Worm (Caenorhabditis elegans) whole organism, L1 larva: Measurements from ENCODE around the gene oac-59.

ENCODE experiments used
- C34B4.2 ChIP-seq: sonication (generic microtip); optimal IDR thresholded peaks from 2 replicates; lab custom pipeline; 2017; ENCODE audit warnings: mild to moderate bottlenecking, missing genetic modification characterization, missing compliant biosample characterization
- F16B12.6 ChIP-seq: fragments of 150-350 bp; optimal IDR thresholded peaks from 2 replicates; lab custom pipeline; 2014; ENCODE audit warnings: missing biosample characterization, missing genetic modification characterization
- aly-2 ChIP-seq: fragments of 150-350 bp; optimal IDR thresholded peaks from 2 replicates; lab custom pipeline; 2014; ENCODE audit warnings: missing biosample characterization, missing genetic modification characterization
- ama-1 ChIP-seq: fragments of 150-350 bp; optimal IDR thresholded peaks from 2 replicates; lab custom pipeline; 2014
- blmp-1 ChIP-seq: fragments of 150-350 bp; optimal IDR thresholded peaks from 2 replicates; lab custom pipeline; 2014; ENCODE audit warnings: missing biosample characterization, missing genetic modification characterization
- ceh-63 ChIP-seq: fragments of 200-800 bp; sonication (Bioruptor generic); optimal IDR thresholded peaks from 2 replicates; lab custom pipeline; 2018; ENCODE audit warnings: mild to moderate bottlenecking, missing genetic modification characterization, missing compliant biosample characterization
- ceh-8 ChIP-seq: fragments of 200-800 bp; sonication (Bioruptor generic); optimal IDR thresholded peaks from 2 replicates; lab custom pipeline; 2018; ENCODE audit warnings: mild to moderate bottlenecking, missing genetic modification characterization, moderate library complexity, missing compliant biosample characterization
- ceh-88 ChIP-seq: fragments of 200-800 bp; sonication (Bioruptor generic); IDR thresholded peaks from 2 replicates; pipeline ENCODE4 v1.3.6; 2022; ENCODE audit warnings: missing genetic modification characterization, missing compliant biosample characterization
- ceh-90 ChIP-seq: sonication (generic microtip); optimal IDR thresholded peaks from 2 replicates; lab custom pipeline; 2016; ENCODE audit warnings: missing genetic modification characterization, missing compliant biosample characterization
- dsc-1 ChIP-seq: sonication (generic microtip); optimal IDR thresholded peaks from 2 replicates; lab custom pipeline; 2016; ENCODE audit warnings: mild to moderate bottlenecking, missing genetic modification characterization, missing compliant biosample characterization
- efl-3 ChIP-seq: fragments of 200-800 bp; sonication (Bioruptor generic); optimal IDR thresholded peaks from 2 replicates; lab custom pipeline; 2018; ENCODE audit warnings: mild to moderate bottlenecking, missing genetic modification characterization, missing compliant biosample characterization
- elt-2 ChIP-seq: sonication (generic microtip); optimal IDR thresholded peaks from 2 replicates; lab custom pipeline; 2016; ENCODE audit warnings: missing genetic modification characterization, mild to moderate bottlenecking, inconsistent platforms, missing compliant biosample characterization, missing genetic modification reagents
- ets-5 ChIP-seq: fragments of 200-800 bp; sonication (Bioruptor generic); IDR thresholded peaks from 2 replicates; pipeline ENCODE4 v1.3.6; 2022; ENCODE audit warnings: missing genetic modification characterization, missing compliant biosample characterization
- fkh-10 ChIP-seq: sonication (generic microtip); optimal IDR thresholded peaks from 2 replicates; lab custom pipeline; 2017; ENCODE audit warnings: missing biosample characterization, missing genetic modification reagents, missing genetic modification characterization
- grh-1 ChIP-seq: fragments of 200-800 bp; sonication (Bioruptor generic); IDR thresholded peaks from 2 replicates; pipeline ENCODE4 v1.3.6; 2022; ENCODE audit warnings: missing genetic modification reagents, missing genetic modification characterization, missing compliant biosample characterization
- hlh-4 ChIP-seq: sonication (generic microtip); optimal IDR thresholded peaks from 2 replicates; lab custom pipeline; 2016; ENCODE audit warnings: mild to moderate bottlenecking, missing genetic modification characterization, missing compliant biosample characterization
- irx-1 ChIP-seq: sonication (generic microtip); optimal IDR thresholded peaks from 2 replicates; lab custom pipeline; 2016; ENCODE audit warnings: missing genetic modification characterization, missing compliant biosample characterization
- isw-1 ChIP-seq: fragments of 200-800 bp; sonication (Bioruptor generic); IDR thresholded peaks from 2 replicates; pipeline ENCODE4 v1.3.6; 2022; ENCODE audit warnings: missing genetic modification characterization, missing compliant biosample characterization
- lin-13 ChIP-seq: fragments of 150-350 bp; optimal IDR thresholded peaks from 2 replicates; lab custom pipeline; 2014; ENCODE audit warnings: missing biosample characterization, missing genetic modification reagents, missing genetic modification characterization
- lin-14 ChIP-seq: fragments of 200-800 bp; sonication (Bioruptor generic); optimal IDR thresholded peaks from 2 replicates; lab custom pipeline; 2018; ENCODE audit warnings: mild to moderate bottlenecking, missing genetic modification characterization, moderate library complexity, missing compliant biosample characterization
- lin-15B ChIP-seq: fragments of 150-350 bp; sonication (generic microtip); optimal IDR thresholded peaks from 3 replicates; lab custom pipeline; 2014; ENCODE audit warnings: missing biosample characterization, missing genetic modification characterization
- lsy-2 ChIP-seq, 2 experiments: fragments of 150-350 bp; optimal IDR thresholded peaks; 2 replicates each; lab custom pipeline; 2014; ENCODE audit warnings: missing biosample characterization in 2 of 2, missing genetic modification characterization in 2 of 2
- mab-9 ChIP-seq: fragments of 200-800 bp; sonication (Bioruptor generic); IDR thresholded peaks from 2 replicates; pipeline ENCODE4 v1.3.6; 2022; ENCODE audit warnings: missing genetic modification reagents, missing genetic modification characterization, missing compliant biosample characterization
- mep-1 ChIP-seq: fragments of 150-350 bp; optimal IDR thresholded peaks from 2 replicates; lab custom pipeline; 2014; ENCODE audit warnings: missing biosample characterization, missing genetic modification characterization
- nhr-12 ChIP-seq: sonication (generic microtip); optimal IDR thresholded peaks from 2 replicates; lab custom pipeline; 2017; ENCODE audit warnings: missing biosample characterization, missing genetic modification characterization
- nhr-20 ChIP-seq: sonication (generic microtip); optimal IDR thresholded peaks from 2 replicates; lab custom pipeline; 2016; ENCODE audit warnings: mild to moderate bottlenecking, missing genetic modification characterization, missing compliant biosample characterization
- nhr-237 ChIP-seq: fragments of 150-350 bp; optimal IDR thresholded peaks from 2 replicates; lab custom pipeline; 2014; ENCODE audit warnings: missing biosample characterization, missing genetic modification characterization
- nhr-28 ChIP-seq: fragments of 150-350 bp; optimal IDR thresholded peaks from 2 replicates; lab custom pipeline; 2014; ENCODE audit warnings: missing biosample characterization, missing genetic modification characterization
- nhr-77 ChIP-seq: fragments of 150-350 bp; optimal IDR thresholded peaks from 2 replicates; lab custom pipeline; 2014; ENCODE audit warnings: missing biosample characterization, missing genetic modification characterization
- nhr-85 ChIP-seq: sonication (generic microtip); peaks from one replicate; lab custom pipeline; 2016; ENCODE audit warnings: missing genetic modification characterization, inconsistent platforms, missing compliant biosample characterization
- pax-3 ChIP-seq: fragments of 200-800 bp; sonication (Bioruptor generic); optimal IDR thresholded peaks from 2 replicates; lab custom pipeline; 2018; ENCODE audit warnings: mild to moderate bottlenecking, missing genetic modification characterization, moderate library complexity, missing compliant biosample characterization
- pqm-1 ChIP-seq: sonication (generic microtip); optimal IDR thresholded peaks from 3 replicates; lab custom pipeline; 2017; ENCODE audit warnings: missing biosample characterization, missing genetic modification characterization
- rnt-1 ChIP-seq: sonication (generic microtip); optimal IDR thresholded peaks from 2 replicates; lab custom pipeline; 2016; ENCODE audit warnings: mild to moderate bottlenecking, missing genetic modification characterization, moderate library complexity, missing compliant biosample characterization
- sox-4 ChIP-seq: sonication (generic microtip); optimal IDR thresholded peaks from 2 replicates; lab custom pipeline; 2016; ENCODE audit warnings: missing genetic modification characterization, missing compliant biosample characterization
- sptf-1 ChIP-seq: fragments of 150-350 bp; optimal IDR thresholded peaks from 2 replicates; lab custom pipeline; 2014; ENCODE audit warnings: missing biosample characterization, missing genetic modification characterization
- unc-130 ChIP-seq: fragments of 150-350 bp; optimal IDR thresholded peaks from 2 replicates; lab custom pipeline; 2017; ENCODE audit warnings: missing biosample characterization, missing genetic modification characterization, inconsistent platforms
- unc-86 ChIP-seq: sonication (generic microtip); optimal IDR thresholded peaks from 2 replicates; lab custom pipeline; 2016; ENCODE audit warnings: missing genetic modification characterization, missing compliant biosample characterization
- vab-15 ChIP-seq: sonication (generic microtip); optimal IDR thresholded peaks from 2 replicates; lab custom pipeline; 2017; ENCODE audit warnings: missing genotype, mild to moderate bottlenecking, missing genetic modification characterization, missing compliant biosample characterization
- zag-1 ChIP-seq: fragments of 150-350 bp; optimal IDR thresholded peaks from 2 replicates; lab custom pipeline; 2014; ENCODE audit warnings: missing biosample characterization, missing genetic modification characterization
- ztf-11 ChIP-seq, 2 experiments: sonication (generic microtip); optimal IDR thresholded peaks; 2 replicates each; lab custom pipeline; 2016 to 2017; ENCODE audit warnings: missing genetic modification characterization in 2 of 2, missing biosample characterization in 1 of 2, missing compliant biosample characterization in 1 of 2
- ztf-4 ChIP-seq: fragments of 150-350 bp; optimal IDR thresholded peaks from 2 replicates; lab custom pipeline; 2014; ENCODE audit warnings: missing biosample characterization, missing genetic modification characterization

oac-59 gene

DNA sequence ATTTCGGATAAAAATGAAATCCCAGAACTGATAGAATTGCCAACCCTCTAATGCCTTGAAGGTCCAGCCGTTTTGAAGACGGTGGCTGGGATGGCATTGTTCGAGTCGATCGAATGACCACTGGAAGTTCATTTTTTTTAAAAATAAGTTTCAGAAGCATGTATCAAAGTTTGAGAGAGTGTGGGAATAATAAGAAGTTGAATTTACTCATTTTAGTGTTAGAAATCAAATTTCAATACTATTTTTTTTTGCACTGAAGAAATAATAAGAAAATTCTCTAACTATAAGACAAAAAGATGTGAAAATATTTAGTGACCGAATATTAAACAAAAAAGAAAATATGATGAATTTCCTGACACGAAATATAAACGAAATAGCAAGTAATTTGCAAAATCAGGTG is at the start of gene oac-59:
Gene oac-59 (minus strand): TSS at position 101 of the 400 bp plus-strand sequence.
- TF ChIP-seq unc-86 (tag; lab: Kevin White, UChicago) (no peak), sptf-1 (tag; lab: Kevin White, UChicago) (no peak), grh-1 (GFP tag; lab: Robert Waterston, UW) (no peak), nhr-28 (tag; lab: Kevin White, UChicago) (no peak), lsy-2 (tag; optimal IDR thresholded peaks at IDR 0.05; lab: Kevin White, UChicago) (no peak), mab-9 (no peak), lin-13 (GFP tag; lab: Kevin White, UChicago) (no peak), ztf-4 (tag; lab: Kevin White, UChicago) (no peak), irx-1 (tag; lab: Kevin White, UChicago) (no peak), ceh-90 (tag; lab: Kevin White, UChicago) (no peak), ama-1 (lab: Kevin White, UChicago) (no peak), nhr-12 (tag; lab: Kevin White, UChicago) (no peak), ceh-63 (GFP tag; lab: Kevin White, UChicago) (no peak), unc-130 (tag; lab: Kevin White, UChicago) (no peak), lin-14 (GFP tag; lab: Kevin White, UChicago) (no peak), hlh-4 (tag; lab: Kevin White, UChicago) (no peak), pqm-1 (tag; lab: Kevin White, UChicago) (no peak), ceh-8 (GFP tag; lab: Kevin White, UChicago) (no peak), efl-3 (GFP tag; lab: Kevin White, UChicago) (no peak)

DNA sequence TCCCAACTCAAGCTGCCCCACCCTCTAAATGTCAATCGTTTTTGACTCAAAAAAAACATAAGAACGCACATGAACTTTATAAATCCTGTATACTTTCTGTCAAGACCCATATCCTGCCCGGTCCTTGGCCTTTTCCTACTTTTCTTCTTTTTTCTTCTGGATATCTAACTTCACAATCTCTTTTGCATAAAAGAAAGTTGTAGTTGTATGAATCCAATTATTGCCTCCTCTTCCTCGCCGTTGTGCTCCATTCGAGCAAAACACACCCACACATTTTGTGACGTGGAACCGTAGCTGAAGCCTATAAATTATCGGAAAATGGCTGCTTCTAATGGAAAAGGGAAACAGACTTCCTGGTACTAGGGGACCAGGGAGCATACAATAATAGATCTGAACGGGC is 49.2 kb upstream of the oac-59 start:
- TF ChIP-seq unc-86 (tag; lab: Kevin White, UChicago), result no peak
- TF ChIP-seq fkh-10, result peak; percentile 66
- TF ChIP-seq irx-1 (tag; lab: Kevin White, UChicago), result no peak

DNA sequence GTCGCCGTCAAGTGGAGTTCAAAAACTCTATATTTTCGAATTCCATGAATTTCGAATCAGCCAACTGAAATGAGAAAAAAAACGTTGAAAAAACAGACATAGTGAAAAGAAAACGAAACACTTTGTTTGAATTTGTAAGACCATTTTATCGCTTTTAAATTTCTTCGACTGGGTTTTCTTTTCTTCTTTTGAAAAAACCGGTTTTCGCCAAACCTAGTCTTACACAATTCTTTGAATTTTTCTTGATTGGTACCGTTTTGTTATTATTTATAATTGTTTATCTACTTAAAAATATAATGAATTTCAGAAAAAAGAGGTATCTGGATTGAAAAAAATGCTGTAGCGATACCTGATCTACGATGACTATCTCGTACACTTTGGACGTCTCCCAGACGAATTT is 48.6 kb upstream of the oac-59 start, which contains the start of gene best-22:
Gene best-22 (plus strand): TSS at position 301 of the 400 bp plus-strand sequence.
- no peak for TF ChIP-seq nhr-85
- no peak for TF ChIP-seq sptf-1 (tag; lab: Kevin White, UChicago)
- TF ChIP-seq elt-2 (tag; lab: Kevin White, UChicago), result no peak
- no peak for TF ChIP-seq zag-1 (tag; lab: Kevin White, UChicago)
- TF ChIP-seq blmp-1, result peak; percentile 27
- no peak for TF ChIP-seq ztf-11 (tag; optimal IDR thresholded peaks at IDR 0.05; lab: Kevin White, UChicago)
- no peak for TF ChIP-seq mab-9
- TF ChIP-seq grh-1 (GFP tag; lab: Robert Waterston, UW), result peak; percentile 56; the same call in 1 of the 2 replicates
- TF ChIP-seq sox-4 (tag; lab: Kevin White, UChicago), result no peak

DNA sequence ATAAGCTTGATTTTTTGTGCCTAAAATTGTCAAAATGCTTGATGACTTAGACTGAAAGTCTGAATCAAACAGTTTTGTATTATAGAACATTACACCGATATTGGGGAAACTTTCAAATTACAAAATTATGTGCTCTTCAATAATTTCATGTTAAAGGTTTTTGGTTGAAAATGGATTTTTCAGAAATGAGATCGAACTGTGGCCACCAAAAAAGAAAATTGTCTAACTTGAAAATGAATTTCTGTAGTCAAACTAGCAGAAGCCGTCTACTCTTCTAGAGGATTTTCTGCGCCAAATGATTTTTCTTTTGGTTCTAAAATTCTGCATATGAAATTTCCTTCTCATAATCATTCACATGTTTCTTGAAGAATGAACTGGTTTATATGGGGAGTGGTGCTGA is 39.8 kb upstream of the oac-59 start:
- TF ChIP-seq ceh-8 (GFP tag; lab: Kevin White, UChicago), result no peak
- TF ChIP-seq elt-2 (tag; lab: Kevin White, UChicago), result no peak
- no peak for TF ChIP-seq nhr-20 (tag; lab: Kevin White, UChicago)
- no peak for TF ChIP-seq ceh-88 (GFP tag; lab: Robert Waterston, UW)
- TF ChIP-seq, all 84 proteins: peak for 0

DNA sequence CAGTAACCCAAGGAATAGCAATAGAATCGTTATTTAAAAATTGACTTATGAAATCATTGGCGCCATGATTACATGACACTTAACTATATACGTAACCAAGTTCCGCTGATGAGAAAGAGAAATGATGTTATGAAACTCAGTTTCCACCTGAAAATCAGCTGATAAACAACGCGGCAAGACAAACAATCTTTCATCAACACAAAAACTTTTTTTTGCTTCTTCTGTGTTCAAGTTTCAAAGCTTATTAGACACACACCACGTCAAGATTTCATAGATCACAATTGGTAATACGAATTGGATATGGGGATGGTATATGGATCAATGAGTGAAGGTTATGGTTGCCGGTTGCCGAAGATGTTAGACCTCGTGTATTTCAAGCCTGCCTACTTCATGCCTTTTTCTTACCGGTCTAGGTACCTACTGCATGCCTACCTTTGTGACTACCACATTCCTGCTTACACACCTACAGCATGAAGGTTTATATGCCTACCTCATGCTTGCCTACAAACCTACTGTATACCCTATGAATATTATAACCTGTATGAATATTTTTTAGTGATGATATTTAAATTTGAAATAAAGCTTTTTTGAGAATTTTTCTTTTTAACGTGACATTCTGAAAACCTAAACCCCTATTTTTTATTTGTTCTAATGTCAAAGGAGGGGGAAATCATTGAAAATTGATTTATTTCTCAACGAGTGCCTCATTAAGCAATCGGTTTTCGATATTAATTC is 36.0 kb upstream of the oac-59 start, which contains the start of the genes F19B6.10 and wht-5:
Gene F19B6.10 (plus strand): TSS at position 301 of the 735 bp plus-strand sequence.
Gene wht-5 (plus strand): TSS at position 685 of the 735 bp plus-strand sequence.
- TF ChIP-seq dsc-1 (tag; lab: Kevin White, UChicago), result no peak
- TF ChIP-seq ceh-88 (GFP tag; lab: Robert Waterston, UW), result no peak
- no peak for TF ChIP-seq ets-5 (GFP tag; lab: Robert Waterston, UW)
- no peak for TF ChIP-seq nhr-237 (tag; lab: Kevin White, UChicago)
- no peak for TF ChIP-seq lin-15B (tag; lab: Kevin White, UChicago)
- no peak for TF ChIP-seq mep-1 (tag; lab: Kevin White, UChicago)
- TF ChIP-seq rnt-1 (tag; lab: Kevin White, UChicago), result no peak
- no peak for TF ChIP-seq ceh-63 (GFP tag; lab: Kevin White, UChicago)
- no peak for TF ChIP-seq pax-3
- no peak for TF ChIP-seq isw-1
- TF ChIP-seq grh-1 (GFP tag; lab: Robert Waterston, UW), result no peak
- TF ChIP-seq blmp-1, result no peak
- TF ChIP-seq irx-1 (tag; lab: Kevin White, UChicago), result no peak
- TF ChIP-seq ztf-4 (tag; lab: Kevin White, UChicago), result no peak
- TF ChIP-seq nhr-77 (tag; lab: Kevin White, UChicago), result no peak
- TF ChIP-seq C34B4.2 (tag; lab: Kevin White, UChicago), result no peak
- no peak for TF ChIP-seq aly-2 (tag; lab: Kevin White, UChicago)
- no peak for TF ChIP-seq F16B12.6
- no peak for TF ChIP-seq vab-15 (tag; lab: Kevin White, UChicago)
